Worm (Caenorhabditis elegans): ENCODE data around the gene C18E9.9.

C18E9.9 gene

DNA sequence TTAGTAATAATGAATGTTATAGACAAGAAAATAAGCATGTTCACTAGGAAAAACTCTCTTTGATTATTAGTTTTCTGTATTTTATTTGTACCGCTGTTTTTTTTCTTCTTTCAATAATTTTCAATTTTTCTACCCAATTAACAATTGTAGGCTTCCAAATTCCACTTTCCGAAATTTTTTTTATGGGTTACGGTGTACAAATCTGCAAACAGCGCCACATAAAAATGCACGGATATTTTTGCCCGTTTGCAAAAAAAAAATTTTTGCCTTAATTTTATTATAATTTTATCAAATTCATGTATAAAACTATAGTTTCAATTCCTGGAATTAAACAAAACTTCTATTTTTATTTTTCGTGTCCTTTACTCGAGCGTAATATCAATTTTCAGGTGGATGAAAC is 3.4 kb upstream of the C18E9.9 start, which contains the start of gene ooc-5:
Gene ooc-5, plus strand, starts transcription at position 381 of the 400 bp plus-strand sequence.
- TF ChIP-seq pes-1 (GFP tag; IDR thresholded peaks at IDR 0.05) (no peak), B0310.2 (tag; optimal IDR thresholded peaks at IDR 0.05) (no peak), ets-7 (tag; optimal IDR thresholded peaks at IDR 0.05) (no peak), hmg-4 (GFP tag; optimal IDR thresholded peaks at IDR 0.05) (no peak), ama-1 (optimal IDR thresholded peaks at IDR 0.05) (no peak), F13C5.2 (tag; optimal IDR thresholded peaks at IDR 0.05) (no peak), tbx-11 (GFP tag; IDR thresholded peaks at IDR 0.05) (no peak), ceh-13 (GFP tag; optimal IDR thresholded peaks at IDR 0.05) (no peak)

DNA sequence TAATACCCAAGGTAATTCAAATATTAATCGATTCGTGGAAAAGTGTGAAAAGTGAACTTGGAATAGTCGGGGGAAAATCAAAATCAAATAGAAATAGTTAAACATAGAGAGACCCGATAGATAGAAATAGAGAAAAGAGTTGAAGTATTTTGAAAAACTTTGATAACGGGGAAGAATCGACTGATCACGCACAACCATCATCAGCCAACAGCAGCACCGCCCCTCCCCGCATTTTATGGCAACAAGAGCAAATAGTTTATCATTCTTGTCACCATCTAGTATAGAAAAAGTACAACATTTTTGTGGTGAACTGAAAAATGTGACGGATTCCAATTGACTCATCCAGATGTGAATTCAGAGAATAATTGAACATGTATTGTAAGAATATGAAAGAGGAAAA is 2.3 kb upstream of the C18E9.9 start:
- TF ChIP-seq tbx-11 (GFP tag; IDR thresholded peaks at IDR 0.05) (no peak), tbx-37 (GFP tag; conservative IDR thresholded peaks at IDR 0.05) (no peak), pes-1 (GFP tag; IDR thresholded peaks at IDR 0.05) (no peak), sea-1 (GFP tag; conservative IDR thresholded peaks at IDR 0.05) (no peak), ceh-36 (tag; optimal IDR thresholded peaks at IDR 0.05) (no peak), ets-7 (tag; optimal IDR thresholded peaks at IDR 0.05) (no peak), hmg-4 (GFP tag; optimal IDR thresholded peaks at IDR 0.05) (no peak), tra-4 (tag; optimal IDR thresholded peaks at IDR 0.05) (no peak), hnd-1 (tag; optimal IDR thresholded peaks at IDR 0.05) (no peak), F13C5.2 (tag; optimal IDR thresholded peaks at IDR 0.05) (no peak), scrt-1 (GFP tag; IDR thresholded peaks at IDR 0.05) (no peak), hmbx-1 (tag; optimal IDR thresholded peaks at IDR 0.05) (no peak), ceh-13 (GFP tag; optimal IDR thresholded peaks at IDR 0.05) (no peak), ama-1 (optimal IDR thresholded peaks at IDR 0.05) (no peak), flt-1 (GFP tag; IDR thresholded peaks at IDR 0.05) (no peak), aly-1 (tag; optimal IDR thresholded peaks at IDR 0.05) (no peak), B0310.2 (tag; optimal IDR thresholded peaks at IDR 0.05) (no peak)

DNA sequence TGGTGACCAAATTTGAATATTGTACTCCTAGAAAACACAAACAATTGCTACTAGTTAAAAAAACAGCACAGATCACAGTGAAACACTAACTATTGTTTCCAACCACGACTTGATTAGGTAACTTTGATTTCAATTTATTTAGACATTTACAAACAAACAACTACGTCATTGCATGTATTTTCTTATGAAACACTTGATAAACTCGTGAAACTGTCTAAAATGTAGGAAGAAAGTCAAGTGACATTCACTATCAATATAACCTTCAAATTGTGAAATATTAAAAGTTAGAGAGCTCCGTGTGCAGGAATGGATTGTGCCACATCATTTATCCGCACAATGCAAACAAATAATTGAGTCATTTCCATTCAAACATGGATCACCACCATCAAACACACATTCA is 923 bp upstream of the C18E9.9 start:
- TF ChIP-seq hnd-1 (tag; optimal IDR thresholded peaks at IDR 0.05) (no peak), F13C5.2 (tag; optimal IDR thresholded peaks at IDR 0.05) (no peak), ets-7 (tag; optimal IDR thresholded peaks at IDR 0.05) (no peak), pes-1 (GFP tag; IDR thresholded peaks at IDR 0.05) (no peak), scrt-1 (GFP tag; IDR thresholded peaks at IDR 0.05) (no peak), hmbx-1 (tag; optimal IDR thresholded peaks at IDR 0.05) (no peak), B0310.2 (tag; optimal IDR thresholded peaks at IDR 0.05) (no peak), hmg-4 (GFP tag; optimal IDR thresholded peaks at IDR 0.05) (no peak), tbx-11 (GFP tag; IDR thresholded peaks at IDR 0.05) (no peak), ama-1 (optimal IDR thresholded peaks at IDR 0.05) (no peak), tra-4 (tag; optimal IDR thresholded peaks at IDR 0.05) (no peak), aly-1 (tag; optimal IDR thresholded peaks at IDR 0.05) (no peak), sea-1 (GFP tag; conservative IDR thresholded peaks at IDR 0.05) (no peak), ceh-13 (GFP tag; optimal IDR thresholded peaks at IDR 0.05) (no peak), ceh-36 (tag; optimal IDR thresholded peaks at IDR 0.05) (no peak), tbx-37 (GFP tag; conservative IDR thresholded peaks at IDR 0.05) (no peak), flt-1 (GFP tag; IDR thresholded peaks at IDR 0.05) (no peak)

DNA sequence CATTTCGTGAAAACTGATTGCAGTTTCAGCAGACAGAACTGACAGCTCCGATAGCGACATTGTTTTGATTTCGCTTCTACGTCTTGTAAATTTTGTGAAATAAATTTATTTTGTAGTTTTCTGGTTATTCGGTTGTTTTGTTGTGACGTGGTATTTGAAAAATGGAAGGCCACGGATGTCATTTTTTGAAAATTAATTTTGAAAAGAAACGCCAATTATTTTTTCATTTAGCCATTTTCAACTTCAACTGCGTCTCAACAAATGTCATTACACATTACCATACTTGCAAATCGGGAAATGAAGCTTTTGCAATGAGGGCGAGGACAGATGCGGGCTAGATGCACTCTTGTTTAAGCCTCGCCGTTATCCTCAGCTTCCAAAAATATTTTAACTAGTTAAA is 1.4 kb downstream of the C18E9.9 start, which contains the start of gene C18E9.8:
Gene C18E9.8, minus strand, starts transcription at position 101 of the 400 bp plus-strand sequence.
- TF ChIP-seq pes-1 (GFP tag; IDR thresholded peaks at IDR 0.05) (no peak), hmbx-1 (tag; optimal IDR thresholded peaks at IDR 0.05) (no peak), aly-1 (tag; optimal IDR thresholded peaks at IDR 0.05) (no peak), hmg-4 (GFP tag; optimal IDR thresholded peaks at IDR 0.05) (no peak), sea-1 (GFP tag; conservative IDR thresholded peaks at IDR 0.05) (no peak), ceh-36 (tag; optimal IDR thresholded peaks at IDR 0.05) (no peak), tbx-37 (GFP tag; conservative IDR thresholded peaks at IDR 0.05) (no peak), F13C5.2 (tag; optimal IDR thresholded peaks at IDR 0.05) (no peak), ama-1 (optimal IDR thresholded peaks at IDR 0.05) (no peak), B0310.2 (tag; optimal IDR thresholded peaks at IDR 0.05) (no peak), ets-7 (tag; optimal IDR thresholded peaks at IDR 0.05) (no peak), tbx-11 (GFP tag; IDR thresholded peaks at IDR 0.05) (no peak)

DNA sequence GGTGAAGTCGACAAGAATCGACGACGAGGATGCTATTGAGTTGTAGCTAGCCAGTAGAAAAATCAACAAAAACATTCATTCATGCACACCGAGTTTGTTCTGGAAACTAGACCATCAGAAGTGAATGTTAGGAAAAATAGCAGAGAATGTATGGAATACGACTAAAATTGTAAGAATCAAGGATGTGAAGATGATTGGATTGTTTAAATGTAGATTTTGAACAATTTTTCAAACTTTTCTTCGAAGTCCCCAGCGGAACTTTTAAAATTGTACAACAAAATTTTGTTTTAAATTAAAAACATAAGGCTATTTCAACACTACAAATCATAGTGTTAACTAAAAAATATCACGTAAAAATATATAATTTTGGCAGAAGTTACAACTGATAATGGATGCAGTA is 6.7 kb downstream of the C18E9.9 start, which contains the start of gene C18E9.7:
Gene C18E9.7, minus strand, starts transcription at position 101 of the 400 bp plus-strand sequence.
- TF ChIP-seq B0310.2 (tag; optimal IDR thresholded peaks at IDR 0.05) (no peak), tra-4 (tag; optimal IDR thresholded peaks at IDR 0.05) (no peak), tbx-37 (GFP tag; conservative IDR thresholded peaks at IDR 0.05) (no peak), scrt-1 (GFP tag; IDR thresholded peaks at IDR 0.05) (no peak), hnd-1 (tag; optimal IDR thresholded peaks at IDR 0.05) (no peak), hmbx-1 (tag; optimal IDR thresholded peaks at IDR 0.05) (no peak), ama-1 (optimal IDR thresholded peaks at IDR 0.05) (no peak), ceh-36 (tag; optimal IDR thresholded peaks at IDR 0.05) (no peak), F13C5.2 (tag; optimal IDR thresholded peaks at IDR 0.05) (no peak), ceh-13 (GFP tag; optimal IDR thresholded peaks at IDR 0.05) (no peak), aly-1 (tag; optimal IDR thresholded peaks at IDR 0.05) (no peak), flt-1 (GFP tag; IDR thresholded peaks at IDR 0.05) (no peak), tbx-11 (GFP tag; IDR thresholded peaks at IDR 0.05) (no peak), hmg-4 (GFP tag; optimal IDR thresholded peaks at IDR 0.05) (no peak), pes-1 (GFP tag; IDR thresholded peaks at IDR 0.05) (no peak), ets-7 (tag; optimal IDR thresholded peaks at IDR 0.05) (no peak)

DNA sequence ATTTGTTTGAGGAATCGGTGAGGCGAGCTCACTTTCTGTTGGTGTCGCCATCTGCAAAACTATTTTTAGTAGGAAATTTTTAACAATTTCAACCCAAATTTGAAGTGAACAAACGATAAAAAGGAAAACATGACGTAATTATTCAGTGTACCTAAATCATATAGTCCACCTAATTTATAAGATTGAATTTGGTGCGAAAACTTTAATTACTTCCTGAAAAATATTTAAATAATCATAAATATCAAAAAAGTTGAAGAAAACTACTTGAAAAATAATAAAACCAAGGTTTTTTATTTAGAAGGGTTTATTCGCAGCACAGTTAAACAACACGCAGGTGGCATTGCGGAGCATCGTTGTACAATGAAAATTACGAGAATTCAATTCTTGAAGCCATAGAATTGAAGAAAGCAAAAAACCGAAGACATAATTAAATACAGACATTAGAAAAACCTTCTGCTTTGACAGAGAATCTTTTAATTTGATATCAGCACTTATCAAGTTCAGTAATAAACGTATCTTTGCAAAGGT is 15.8 kb downstream of the C18E9.9 start, which contains the start of gene tomm-40:
Gene tomm-40, minus strand, starts transcription at position 51 of the 528 bp plus-strand sequence.
- TF ChIP-seq F13C5.2 (tag; optimal IDR thresholded peaks at IDR 0.05): peak; percentile 47
- no peak for TF ChIP-seq hmg-4 (GFP tag; optimal IDR thresholded peaks at IDR 0.05)
- no peak for TF ChIP-seq scrt-1 (GFP tag; IDR thresholded peaks at IDR 0.05)
- TF ChIP-seq hmbx-1 (tag; optimal IDR thresholded peaks at IDR 0.05): no peak
- no peak for TF ChIP-seq B0310.2 (tag; optimal IDR thresholded peaks at IDR 0.05)
- no peak for TF ChIP-seq sea-1 (GFP tag; conservative IDR thresholded peaks at IDR 0.05)

Measured in whole organism, early embryonic.